Worm (Caenorhabditis elegans) whole organism, mixed stage, embryonic: Measurements from ENCODE around the gene ZK1307.9.

Experiments
- M03D4.4 ChIP-seq: sonication (generic microtip); optimal IDR thresholded peaks from 2 replicates; lab custom pipeline; 2017; ENCODE audit warnings: mild to moderate bottlenecking, missing genetic modification characterization, missing compliant biosample characterization
- bed-3 ChIP-seq: fragments of 200-800 bp; sonication (Bioruptor generic); optimal IDR thresholded peaks from 3 replicates; lab custom pipeline; 2018; ENCODE audit warnings: mild to moderate bottlenecking, missing genetic modification characterization, moderate library complexity, missing compliant biosample characterization
- ceh-39 ChIP-seq: fragments of 150-350 bp; optimal IDR thresholded peaks from 2 replicates; lab custom pipeline; 2014; ENCODE audit warnings: missing biosample characterization, missing genetic modification characterization
- ceh-83 ChIP-seq: fragments of 200-800 bp; sonication (Bioruptor generic); optimal IDR thresholded peaks from 2 replicates; lab custom pipeline; 2018; ENCODE audit warnings: mild to moderate bottlenecking, missing genetic modification characterization, missing compliant biosample characterization
- ces-1 ChIP-seq: fragments of 150-350 bp; optimal IDR thresholded peaks from 2 replicates; lab custom pipeline; 2014; ENCODE audit warnings: missing biosample characterization, missing genetic modification reagents, missing genetic modification characterization
- cnd-1 ChIP-seq: fragments of 200-800 bp; sonication (Bioruptor generic); optimal IDR thresholded peaks from 2 replicates; lab custom pipeline; 2018; ENCODE audit warnings: mild to moderate bottlenecking, missing genetic modification characterization, missing compliant biosample characterization
- elt-1 ChIP-seq: sonication (generic microtip); optimal IDR thresholded peaks from 2 replicates; lab custom pipeline; 2017; ENCODE audit warnings: missing genetic modification characterization, mild to moderate bottlenecking, missing compliant biosample characterization, antibody characterized with exemption, moderate library complexity, borderline replicate concordance; ENCODE audit not compliant: insufficient read depth
- elt-3 ChIP-seq: fragments of 150-350 bp; optimal IDR thresholded peaks from 2 replicates; lab custom pipeline; 2014; ENCODE audit warnings: missing biosample characterization, missing genetic modification characterization
- flh-1 ChIP-seq: fragments of 200-800 bp; sonication (Bioruptor generic); optimal IDR thresholded peaks from 2 replicates; lab custom pipeline; 2018; ENCODE audit warnings: mild to moderate bottlenecking, missing genetic modification characterization, moderate library complexity, missing compliant biosample characterization
- ham-2 ChIP-seq: fragments of 200-800 bp; sonication (Bioruptor generic); optimal IDR thresholded peaks from 2 replicates; lab custom pipeline; 2018; ENCODE audit warnings: mild to moderate bottlenecking, missing genetic modification characterization, missing compliant biosample characterization
- lin-13 ChIP-seq: fragments of 150-350 bp; optimal IDR thresholded peaks from 2 replicates; lab custom pipeline; 2014; ENCODE audit warnings: missing biosample characterization, missing genetic modification characterization
- lin-32 ChIP-seq: fragments of 200-800 bp; sonication (Bioruptor generic); optimal IDR thresholded peaks from 2 replicates; lab custom pipeline; 2018; ENCODE audit warnings: mild to moderate bottlenecking, missing genetic modification characterization, missing compliant biosample characterization
- mab-5 ChIP-seq: fragments of 150-350 bp; optimal IDR thresholded peaks from 2 replicates; lab custom pipeline; 2014; ENCODE audit warnings: missing biosample characterization, missing genetic modification characterization
- mep-1 ChIP-seq: fragments of 150-350 bp; optimal IDR thresholded peaks from 2 replicates; lab custom pipeline; 2017; ENCODE audit warnings: missing biosample characterization, missing genetic modification reagents, missing genetic modification characterization, inconsistent platforms
- mls-2 ChIP-seq: sonication (generic microtip); optimal IDR thresholded peaks from 2 replicates; lab custom pipeline; 2016; ENCODE audit warnings: mild to moderate bottlenecking, missing genetic modification characterization, moderate library complexity, missing compliant biosample characterization
- nhr-12 ChIP-seq: fragments of 150-350 bp; optimal IDR thresholded peaks from 2 replicates; lab custom pipeline; 2014; ENCODE audit warnings: missing biosample characterization, missing genetic modification characterization
- nhr-2 ChIP-seq: fragments of 150-350 bp; optimal IDR thresholded peaks from 2 replicates; lab custom pipeline; 2014; ENCODE audit warnings: missing biosample characterization, missing genetic modification characterization
- nhr-237 ChIP-seq: fragments of 150-350 bp; optimal IDR thresholded peaks from 2 replicates; lab custom pipeline; 2014; ENCODE audit warnings: missing biosample characterization, missing genetic modification characterization
- nhr-28 ChIP-seq: fragments of 150-350 bp; optimal IDR thresholded peaks from 2 replicates; lab custom pipeline; 2014; ENCODE audit warnings: missing biosample characterization, missing genetic modification characterization
- nhr-76 ChIP-seq: sonication (generic microtip); optimal IDR thresholded peaks from 2 replicates; lab custom pipeline; 2017; ENCODE audit warnings: missing biosample characterization, missing genetic modification characterization
- pha-4 ChIP-seq: fragments of 150-350 bp; optimal IDR thresholded peaks from 2 replicates; lab custom pipeline; 2018; ENCODE audit warnings: missing biosample characterization, missing genetic modification reagents, missing genetic modification characterization
- sem-2 ChIP-seq: fragments of 200-800 bp; sonication (Bioruptor generic); optimal IDR thresholded peaks from 2 replicates; lab custom pipeline; 2018; ENCODE audit warnings: mild to moderate bottlenecking, missing genetic modification characterization, missing compliant biosample characterization
- sptf-1 ChIP-seq: sonication (generic microtip); optimal IDR thresholded peaks from 2 replicates; lab custom pipeline; 2017; ENCODE audit warnings: mild to moderate bottlenecking, missing genetic modification characterization, moderate library complexity, missing compliant biosample characterization
- tbx-8 ChIP-seq: fragments of 200-800 bp; sonication (Bioruptor generic); optimal IDR thresholded peaks from 2 replicates; lab custom pipeline; 2018; ENCODE audit warnings: mild to moderate bottlenecking, missing genetic modification characterization, moderate library complexity, missing compliant biosample characterization
- unc-120 ChIP-seq: sonication (generic microtip); optimal IDR thresholded peaks from 2 replicates; lab custom pipeline; 2017; ENCODE audit warnings: missing genetic modification characterization, missing compliant biosample characterization; ENCODE audit not compliant: poor library complexity, severe bottlenecking
- unc-39 ChIP-seq: fragments of 150-350 bp; optimal IDR thresholded peaks from 2 replicates; lab custom pipeline; 2014; ENCODE audit warnings: missing biosample characterization, missing genetic modification characterization
- zip-8 ChIP-seq: fragments of 150-350 bp; optimal IDR thresholded peaks from 2 replicates; lab custom pipeline; 2014; ENCODE audit warnings: missing biosample characterization, missing genetic modification characterization
- ztf-11 ChIP-seq: fragments of 150-350 bp; optimal IDR thresholded peaks from 2 replicates; lab custom pipeline; 2014; ENCODE audit warnings: missing biosample characterization, missing genetic modification characterization

Gene ZK1307.9

ce11 chrII:9677470-9677869 lies 28.2 kb downstream of the ZK1307.9 start:
- no peak for TF ChIP-seq sptf-1 (tag; lab: Kevin White, UChicago)
- no peak for TF ChIP-seq ztf-11 (tag; lab: Kevin White, UChicago)
- no peak for TF ChIP-seq cnd-1
- TF ChIP-seq nhr-76 (tag; lab: Kevin White, UChicago): no peak
- no peak for TF ChIP-seq nhr-2
- TF ChIP-seq mab-5 (tag; lab: Kevin White, UChicago): no peak
- no peak for TF ChIP-seq ceh-39 (tag; lab: Kevin White, UChicago)
- TF ChIP-seq ceh-83 (GFP tag; lab: Kevin White, UChicago): no peak
- no peak for TF ChIP-seq pha-4
- TF ChIP-seq nhr-237 (tag; lab: Kevin White, UChicago): no peak
- no peak for TF ChIP-seq nhr-28 (tag; lab: Kevin White, UChicago)

- TF ChIP-seq nhr-28 (tag; lab: Kevin White, UChicago) (no peak), sem-2 (no peak), M03D4.4 (tag; lab: Kevin White, UChicago) (no peak), tbx-8 (no peak), mls-2 (no peak)
- TF ChIP-seq, all 35 proteins: peak for 0
Observed at ce11 chrII:9679842-9680241, 30.6 kb downstream of the ZK1307.9 start.

ce11 chrII:9680493-9680892 lies 31.2 kb downstream of the ZK1307.9 start, which contains the start of gene ZK1320.13:
ZK1320.13 (plus strand) TSS chrII:9680793.
- no peak for TF ChIP-seq elt-1
- no peak for TF ChIP-seq sem-2
- TF ChIP-seq nhr-12 (tag; lab: Kevin White, UChicago): no peak
- TF ChIP-seq nhr-237 (tag; lab: Kevin White, UChicago): no peak
- TF ChIP-seq flh-1 (GFP tag; lab: Kevin White, UChicago): no peak
- TF ChIP-seq sptf-1 (tag; lab: Kevin White, UChicago): no peak
- no peak for TF ChIP-seq pha-4

- TF ChIP-seq bed-3 (GFP tag; lab: Kevin White, UChicago): no peak
- TF ChIP-seq ces-1 (GFP tag; lab: Kevin White, UChicago): peak; percentile 1
Observed at ce11 chrII:9682044-9682443, 32.8 kb downstream of the ZK1307.9 start.

ce11 chrII:9684175-9684574 lies 34.9 kb downstream of the ZK1307.9 start:
- TF ChIP-seq mls-2: no peak
- TF ChIP-seq nhr-2: no peak
- TF ChIP-seq zip-8 (tag; lab: Kevin White, UChicago): no peak
- no peak for TF ChIP-seq unc-39 (tag; lab: Kevin White, UChicago)
- TF ChIP-seq lin-32: no peak
- no peak for TF ChIP-seq sptf-1 (tag; lab: Kevin White, UChicago)
- TF ChIP-seq ham-2 (GFP tag; lab: Kevin White, UChicago): no peak

- no peak for TF ChIP-seq pha-4
- TF ChIP-seq cnd-1: no peak
- no peak for TF ChIP-seq ceh-39 (tag; lab: Kevin White, UChicago)
- TF ChIP-seq nhr-2: no peak
- TF ChIP-seq nhr-12 (tag; lab: Kevin White, UChicago): no peak
- TF ChIP-seq elt-3 (tag; lab: Kevin White, UChicago): no peak
- TF ChIP-seq nhr-237 (tag; lab: Kevin White, UChicago): no peak
- TF ChIP-seq lin-13: no peak
- TF ChIP-seq nhr-76 (tag; lab: Kevin White, UChicago): no peak
- no peak for TF ChIP-seq tbx-8
- no peak for TF ChIP-seq unc-120 (tag; lab: Kevin White, UChicago)
- no peak for TF ChIP-seq mep-1 (tag; lab: Kevin White, UChicago)
- TF ChIP-seq, all 35 proteins: peak for 0
Observed at ce11 chrII:9686663-9687193, 37.4 kb downstream of the ZK1307.9 start, which contains the start of gene ZK1320.9. ZK1320.9 (minus strand) TSS chrII:9686713.

- TF ChIP-seq ces-1 (GFP tag; lab: Kevin White, UChicago): peak; percentile 48
- no peak for TF ChIP-seq mab-5 (tag; lab: Kevin White, UChicago)
Observed at ce11 chrII:9690067-9690632, 40.9 kb downstream of the ZK1307.9 start.
